Fruit fly (Drosophila melanogaster) whole organism, prepupa: ENCODE data around the gene MetRS-m.
A peak's percentile ranks its signal among the peaks of the same experiment; 100 is the strongest.

ENCODE experiments used
- CG10631 ChIP-seq: fragments of 200-800 bp; sonication (Bioruptor generic); optimal IDR thresholded peaks from 2 replicates; lab custom pipeline; 2016; ENCODE audit warnings: missing biosample characterization, missing genetic modification characterization
- CG10669 ChIP-seq: fragments of 200-800 bp; sonication (Bioruptor generic); optimal IDR thresholded peaks from 3 replicates; lab custom pipeline; 2018; ENCODE audit warnings: missing biosample characterization, mild to moderate bottlenecking, missing genetic modification characterization, moderate library complexity
- CG11902 ChIP-seq: fragments of 200-800 bp; sonication (Bioruptor generic); optimal IDR thresholded peaks from 3 replicates; lab custom pipeline; 2016; ENCODE audit warnings: missing biosample characterization, missing genetic modification characterization
- CG1621 ChIP-seq: fragments of 200-800 bp; sonication (Bioruptor generic); optimal IDR thresholded peaks from 3 replicates; lab custom pipeline; 2018; ENCODE audit warnings: missing biosample characterization, mild to moderate bottlenecking, missing genetic modification characterization
- CG31627 ChIP-seq: fragments of 200-800 bp; sonication (Bioruptor generic); optimal IDR thresholded peaks from 3 replicates; lab custom pipeline; 2016; ENCODE audit warnings: missing biosample characterization, missing genetic modification characterization
- CG32006 ChIP-seq: fragments of 200-800 bp; sonication (Bioruptor generic); optimal IDR thresholded peaks from 3 replicates; lab custom pipeline; 2017; ENCODE audit warnings: missing biosample characterization, mild to moderate bottlenecking, missing genetic modification characterization
- CG3919 ChIP-seq: fragments of 200-800 bp; sonication (Bioruptor generic); optimal IDR thresholded peaks from 3 replicates; lab custom pipeline; 2016; ENCODE audit warnings: missing biosample characterization, missing genetic modification characterization
- CG4318 ChIP-seq: fragments of 200-800 bp; sonication (Bioruptor generic); optimal IDR thresholded peaks from 3 replicates; lab custom pipeline; 2017; ENCODE audit warnings: missing biosample characterization, mild to moderate bottlenecking, missing genetic modification characterization
- CG6163 ChIP-seq: fragments of 200-800 bp; sonication (Bioruptor generic); IDR thresholded peaks from 3 replicates; pipeline ENCODE4 v1.3.6; 2022; ENCODE audit warnings: missing biosample characterization, missing genetic modification characterization
- CG6276 ChIP-seq: fragments of 200-800 bp; sonication (Bioruptor generic); optimal IDR thresholded peaks from 2 replicates; lab custom pipeline; 2017; ENCODE audit warnings: missing biosample characterization, mild to moderate bottlenecking, missing genetic modification characterization
- CG6808 ChIP-seq: fragments of 200-800 bp; sonication (Bioruptor generic); optimal IDR thresholded peaks from 3 replicates; lab custom pipeline; 2017; ENCODE audit warnings: missing biosample characterization, missing genetic modification characterization, mild to moderate bottlenecking, moderate library complexity, missing genetic modification reagents
- CG6854 ChIP-seq: fragments of 200-800 bp; sonication (Bioruptor generic); optimal IDR thresholded peaks from 2 replicates; lab custom pipeline; 2017; ENCODE audit warnings: missing biosample characterization, mild to moderate bottlenecking, missing genetic modification characterization
- CG7368 ChIP-seq: fragments of 200-800 bp; sonication (Bioruptor generic); optimal IDR thresholded peaks from 3 replicates; lab custom pipeline; 2016; ENCODE audit warnings: missing biosample characterization, missing genetic modification characterization
- CG8119 ChIP-seq: fragments of 200-800 bp; sonication (Bioruptor generic); IDR thresholded peaks from 3 replicates; pipeline ENCODE4 v1.3.6; 2022; ENCODE audit warnings: missing biosample characterization, missing genetic modification characterization
- CG8319 ChIP-seq: fragments of 200-800 bp; sonication (Bioruptor generic); optimal IDR thresholded peaks from 3 replicates; lab custom pipeline; 2016; ENCODE audit warnings: missing biosample characterization, missing genetic modification characterization
- CG8632 ChIP-seq: fragments of 200-800 bp; sonication (Bioruptor generic); optimal IDR thresholded peaks from 3 replicates; lab custom pipeline; 2016; ENCODE audit warnings: missing biosample characterization, missing genetic modification characterization
- Eip75B ChIP-seq: fragments of 200-800 bp; sonication (Bioruptor generic); optimal IDR thresholded peaks from 3 replicates; lab custom pipeline; 2016; ENCODE audit warnings: missing biosample characterization, missing genetic modification characterization
- Eip93F ChIP-seq: fragments of 200-800 bp; sonication (Bioruptor generic); optimal IDR thresholded peaks from 2 replicates; lab custom pipeline; 2016; ENCODE audit warnings: missing biosample characterization, mild to moderate bottlenecking, missing genetic modification characterization
- Ets21C ChIP-seq: fragments of 200-800 bp; sonication (Bioruptor generic); optimal IDR thresholded peaks from 3 replicates; lab custom pipeline; 2016; ENCODE audit warnings: missing biosample characterization, missing genetic modification characterization
- Gug ChIP-seq: fragments of 200-800 bp; sonication (Bioruptor generic); IDR thresholded peaks from 2 replicates; pipeline ENCODE4 v1.3.6; 2022; ENCODE audit warnings: missing biosample characterization, missing genetic modification characterization
- Hr38 ChIP-seq: sonication (Bioruptor generic); optimal IDR thresholded peaks from 2 replicates; lab custom pipeline; 2016; ENCODE audit warnings: missing biosample characterization, missing genetic modification characterization
- Hr39 ChIP-seq: fragments of 200-800 bp; sonication (Bioruptor generic); optimal IDR thresholded peaks from 2 replicates; lab custom pipeline; 2016; ENCODE audit warnings: missing biosample characterization, missing genetic modification characterization
- Hr4 ChIP-seq: fragments of 200-800 bp; sonication (Bioruptor generic); optimal IDR thresholded peaks from 3 replicates; lab custom pipeline; 2016; ENCODE audit warnings: missing biosample characterization, missing genetic modification characterization
- Lpt ChIP-seq: fragments of 200-800 bp; sonication (Bioruptor generic); optimal IDR thresholded peaks from 3 replicates; lab custom pipeline; 2016; ENCODE audit warnings: missing biosample characterization, missing genetic modification characterization
- OdsH ChIP-seq: fragments of 200-800 bp; sonication (Bioruptor generic); optimal IDR thresholded peaks from 3 replicates; lab custom pipeline; 2016; ENCODE audit warnings: missing biosample characterization, missing genetic modification characterization
- Smox ChIP-seq: fragments of 200-800 bp; sonication (Bioruptor generic); optimal IDR thresholded peaks from 3 replicates; lab custom pipeline; 2016; ENCODE audit warnings: missing biosample characterization, missing genetic modification characterization
- Sox14 ChIP-seq: fragments of 200-800 bp; sonication (Bioruptor generic); optimal IDR thresholded peaks from 3 replicates; lab custom pipeline; 2016; ENCODE audit warnings: missing biosample characterization, missing genetic modification characterization
- Sox15 ChIP-seq: fragments of 200-800 bp; sonication (Bioruptor generic); optimal IDR thresholded peaks from 3 replicates; lab custom pipeline; 2016; ENCODE audit warnings: missing biosample characterization, missing genetic modification characterization
- achi ChIP-seq: fragments of 200-800 bp; sonication (Bioruptor generic); optimal IDR thresholded peaks from 3 replicates; lab custom pipeline; 2016; ENCODE audit warnings: missing biosample characterization, missing genetic modification characterization
- acj6 ChIP-seq: fragments of 200-800 bp; sonication (Bioruptor generic); optimal IDR thresholded peaks from 3 replicates; lab custom pipeline; 2016; ENCODE audit warnings: missing biosample characterization, missing genetic modification characterization
- cyc ChIP-seq: fragments of 200-800 bp; sonication (Bioruptor generic); optimal IDR thresholded peaks from 3 replicates; lab custom pipeline; 2016; ENCODE audit warnings: missing biosample characterization, missing genetic modification characterization
- dsx ChIP-seq: fragments of 200-800 bp; optimal IDR thresholded peaks from 3 replicates; lab custom pipeline; 2019; ENCODE audit warnings: missing biosample characterization, mild to moderate bottlenecking, missing genetic modification characterization, moderate library complexity; ENCODE audit not compliant: poor library complexity, severe bottlenecking
- eg ChIP-seq: fragments of 200-800 bp; sonication (Bioruptor generic); IDR thresholded peaks from 3 replicates; pipeline ENCODE4 v1.3.6; 2022; ENCODE audit warnings: missing biosample characterization, missing genetic modification characterization
- esn ChIP-seq: fragments of 200-800 bp; sonication (Bioruptor generic); optimal IDR thresholded peaks from 2 replicates; lab custom pipeline; 2016; ENCODE audit warnings: missing biosample characterization, mild to moderate bottlenecking, missing genetic modification characterization, moderate library complexity
- fd59A ChIP-seq: fragments of 200-800 bp; sonication (Bioruptor generic); optimal IDR thresholded peaks from 2 replicates; lab custom pipeline; 2017; ENCODE audit warnings: missing biosample characterization, mild to moderate bottlenecking, missing genetic modification characterization, missing genetic modification reagents
- fd85E ChIP-seq: fragments of 200-800 bp; sonication (Bioruptor generic); optimal IDR thresholded peaks from 3 replicates; lab custom pipeline; 2016; ENCODE audit warnings: missing biosample characterization, missing genetic modification characterization
- fkh ChIP-seq: fragments of 200-800 bp; sonication (Bioruptor generic); optimal IDR thresholded peaks from 3 replicates; lab custom pipeline; 2017; ENCODE audit warnings: missing biosample characterization, mild to moderate bottlenecking, missing genetic modification characterization, moderate library complexity
- lz ChIP-seq: fragments of 200-800 bp; sonication (Bioruptor generic); optimal IDR thresholded peaks from 3 replicates; lab custom pipeline; 2016; ENCODE audit warnings: missing biosample characterization, missing genetic modification characterization
- salr ChIP-seq, 2 experiments: fragments of 200-800 bp; sonication (Bioruptor generic); optimal IDR thresholded peaks; 3 replicates each; lab custom pipeline; 2016 to 2018; ENCODE audit warnings: missing biosample characterization in 2 of 2, missing genetic modification characterization in 2 of 2, mild to moderate bottlenecking in 1 of 2
- ss ChIP-seq, 2 experiments: fragments of 200-800 bp; sonication (Bioruptor generic); optimal IDR thresholded peaks; 2 replicates in 1 of 2; 3 replicates in 1 of 2; lab custom pipeline; 2017 to 2018; ENCODE audit warnings: mild to moderate bottlenecking in 2 of 2, missing biosample characterization in 2 of 2, missing genetic modification characterization in 2 of 2, moderate library complexity in 1 of 2
- svp ChIP-seq: fragments of 200-800 bp; sonication (Bioruptor generic); peaks from one replicate; lab custom pipeline; 2016; ENCODE audit warnings: missing biosample characterization, missing genetic modification characterization
- vri ChIP-seq: fragments of 200-800 bp; sonication (Bioruptor generic); optimal IDR thresholded peaks from 3 replicates; lab custom pipeline; 2016; ENCODE audit warnings: missing biosample characterization, mild to moderate bottlenecking, missing genetic modification characterization

Gene MetRS-m

dm6 chr3R:14296700-14297099 lies 36.9 kb upstream of the MetRS-m start:
- TF ChIP-seq CG31627 (GFP tag; lab: Kevin White, UChicago) (no peak), eg (GFP tag; lab: Robert Waterston, UW) (no peak), vri (GFP tag; lab: Kevin White, UChicago) (no peak), CG6854 (GFP tag; lab: Kevin White, UChicago) (no peak), CG4318 (GFP tag; lab: Kevin White, UChicago) (no peak), Hr38 (GFP tag; lab: Kevin White, UChicago) (no peak), ss (GFP tag; optimal IDR thresholded peaks at IDR 0.05; lab: Kevin White, UChicago) (no peak), CG1621 (no peak), Sox15 (GFP tag; lab: Kevin White, UChicago) (no peak)

DNA sequence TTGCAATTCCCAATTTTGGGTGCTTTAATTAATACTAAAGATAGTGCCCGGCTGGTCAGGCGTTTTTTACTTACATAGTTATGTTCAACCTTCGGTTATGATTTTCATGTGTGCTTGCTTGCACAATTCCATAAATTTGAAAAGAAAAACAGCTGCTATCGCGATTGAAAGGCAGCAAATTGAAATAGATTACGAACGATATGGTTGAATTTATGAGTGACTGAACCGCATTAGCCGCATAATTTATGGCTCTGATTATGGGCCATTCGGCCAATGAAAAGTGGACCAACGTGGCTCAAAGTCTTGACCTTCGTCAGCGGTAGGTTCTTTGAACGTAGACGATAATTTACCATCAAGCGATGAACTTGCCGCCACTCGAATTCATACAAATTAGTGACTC lies 36.3 kb upstream of the MetRS-m start:
- TF ChIP-seq fd85E (GFP tag; lab: Kevin White, UChicago), result no peak
- no peak for TF ChIP-seq Hr39
- no peak for TF ChIP-seq eg (GFP tag; lab: Robert Waterston, UW)
- no peak for TF ChIP-seq esn (GFP tag; lab: Kevin White, UChicago)
- TF ChIP-seq acj6 (GFP tag; lab: Kevin White, UChicago), result no peak
- no peak for TF ChIP-seq fd59A (GFP tag; lab: Kevin White, UChicago)
- TF ChIP-seq Lpt (GFP tag; lab: Kevin White, UChicago), result no peak
- no peak for TF ChIP-seq Smox (GFP tag; lab: Kevin White, UChicago)
- no peak for TF ChIP-seq CG1621
- TF ChIP-seq CG7368 (GFP tag; lab: Kevin White, UChicago), result no peak
- TF ChIP-seq CG10631, result no peak
- TF ChIP-seq CG8632 (GFP tag; lab: Kevin White, UChicago), result no peak

- TF ChIP-seq Gug (GFP tag; lab: Robert Waterston, UW), result no peak
- TF ChIP-seq cyc (GFP tag; lab: Kevin White, UChicago), result no peak
- TF ChIP-seq Ets21C (GFP tag; lab: Kevin White, UChicago), result no peak
- TF ChIP-seq Sox14, result peak; percentile 14
- no peak for TF ChIP-seq fd85E (GFP tag; lab: Kevin White, UChicago)
- no peak for TF ChIP-seq lz (GFP tag; lab: Kevin White, UChicago)
- peak; percentile 52 for TF ChIP-seq svp (GFP tag; lab: Kevin White, UChicago)
- peak; percentile 82 for TF ChIP-seq Eip93F (GFP tag; lab: Kevin White, UChicago)
- TF ChIP-seq esn (GFP tag; lab: Kevin White, UChicago), result no peak
- TF ChIP-seq vri (GFP tag; lab: Kevin White, UChicago), result peak; percentile 62
- TF ChIP-seq dsx, result no peak
These were observed 34.7 kb upstream of the MetRS-m start for dm6 chr3R:14294397-14295018.

dm6 chr3R:14292307-14292711 lies 32.5 kb upstream of the MetRS-m start:
- TF ChIP-seq CG6808 (GFP tag; lab: Kevin White, UChicago) (peak; percentile 61), dsx (peak; percentile 24), Smox (GFP tag; lab: Kevin White, UChicago) (peak; percentile 43), OdsH (GFP tag; lab: Kevin White, UChicago) (peak; percentile 67), vri (GFP tag; lab: Kevin White, UChicago) (no peak), CG8319 (GFP tag; lab: Kevin White, UChicago) (no peak), fd85E (GFP tag; lab: Kevin White, UChicago) (peak; percentile 13), CG7368 (GFP tag; lab: Kevin White, UChicago) (no peak), lz (GFP tag; lab: Kevin White, UChicago) (peak; percentile 35), CG31627 (GFP tag; lab: Kevin White, UChicago) (peak; percentile 31), Hr38 (GFP tag; lab: Kevin White, UChicago) (no peak), CG8632 (GFP tag; lab: Kevin White, UChicago) (peak; percentile 41), salr (GFP tag; optimal IDR thresholded peaks at IDR 0.05; lab: Kevin White, UChicago) (peak; percentile 2 to 86), CG6163 (no peak), CG32006 (peak; percentile 84), CG6854 (GFP tag; lab: Kevin White, UChicago) (no peak), svp (GFP tag; lab: Kevin White, UChicago) (peak; percentile 69), CG8119 (GFP tag; lab: Robert Waterston, UW) (peak; percentile 50; the same call in 1 of the 3 replicates), CG6276 (GFP tag; lab: Kevin White, UChicago) (peak; percentile 73), CG3919 (GFP tag; lab: Kevin White, UChicago) (peak; percentile 67), Hr4 (GFP tag; lab: Kevin White, UChicago) (peak; percentile 66), fd59A (GFP tag; lab: Kevin White, UChicago) (peak; percentile 38), CG10631 (peak; percentile 57), esn (GFP tag; lab: Kevin White, UChicago) (peak; percentile 67), Eip93F (GFP tag; lab: Kevin White, UChicago) (no peak), achi (GFP tag; lab: Kevin White, UChicago) (peak; percentile 59), fkh (GFP tag; lab: Kevin White, UChicago) (no peak), CG10669 (GFP tag; lab: Kevin White, UChicago) (peak; percentile 49), Eip75B (peak; percentile 29), CG11902 (GFP tag; lab: Kevin White, UChicago) (peak; percentile 35)
